Fruit fly (Drosophila melanogaster) whole organism, adult: ENCODE results near the gene SmydA-3.

ENCODE experiments used
- CG14711 ChIP-seq: fragments of 200-800 bp; sonication (Bioruptor generic); optimal IDR thresholded peaks from 2 replicates; lab custom pipeline; 2018; ENCODE audit warnings: missing biosample characterization, mild to moderate bottlenecking, missing genetic modification characterization, moderate library complexity
- CG1620 ChIP-seq: fragments of 200-800 bp; sonication (Bioruptor generic); optimal IDR thresholded peaks from 2 replicates; lab custom pipeline; 2016; ENCODE audit warnings: missing biosample characterization, missing genetic modification characterization
- Crg-1 ChIP-seq: fragments of 200-800 bp; sonication (Bioruptor generic); optimal IDR thresholded peaks from 2 replicates; lab custom pipeline; 2016; ENCODE audit warnings: missing biosample characterization, missing genetic modification characterization
- Hr96 ChIP-seq: fragments of 200-800 bp; sonication (Bioruptor generic); optimal IDR thresholded peaks from 2 replicates; lab custom pipeline; 2016; ENCODE audit warnings: missing biosample characterization, missing genetic modification characterization
- Mnt ChIP-seq: fragments of 200-800 bp; sonication (Bioruptor generic); optimal IDR thresholded peaks from 2 replicates; lab custom pipeline; 2016; ENCODE audit warnings: missing biosample characterization, mild to moderate bottlenecking, missing genetic modification characterization
- ovo ChIP-seq: fragments of 200-800 bp; sonication (Bioruptor generic); optimal IDR thresholded peaks from 2 replicates; lab custom pipeline; 2016; ENCODE audit warnings: missing biosample characterization, missing genetic modification characterization

dm6 chr2L:10822620-10823019, 27.3 kb upstream of the SmydA-3 start:
- TF ChIP-seq CG1620 (GFP tag; lab: Kevin White, UChicago), result no peak
- no peak for TF ChIP-seq Mnt (GFP tag; lab: Kevin White, UChicago)
- no peak for TF ChIP-seq Hr96
- no peak for TF ChIP-seq Crg-1
- TF ChIP-seq CG14711 (tag; lab: Kevin White, UChicago), result no peak
- TF ChIP-seq ovo (GFP tag; lab: Kevin White, UChicago), result no peak
